Fruit fly (Drosophila melanogaster): ENCODE data around the gene CG10555.
A peak's percentile ranks its signal among the peaks of the same experiment; 100 is the strongest.

The CG10555 gene

dm6 chrX:8408971-8409455 lies 10.3 kb downstream of the CG10555 start, which contains the start of gene Trf2 (continued):
- TF ChIP-seq CG17361 (GFP tag; IDR thresholded peaks at IDR 0.05) (0 out of 3 replicates have a peak, but pooled peaks have one; percentile 15), CG14441 (GFP tag; IDR thresholded peaks at IDR 0.05) (no peak), p53 (GFP tag; optimal IDR thresholded peaks at IDR 0.05) (no peak), CG2129 (GFP tag; IDR thresholded peaks at IDR 0.05; ENCODE audit: partially characterized antibody) (no peak), CG5953 (GFP tag; IDR thresholded peaks at IDR 0.05) (no peak), schlank (tag; optimal IDR thresholded peaks at IDR 0.05) (peak; percentile 3), CG2875 (GFP tag; optimal IDR thresholded peaks at IDR 0.05) (peak; percentile 8), CG42726 (GFP tag; IDR thresholded peaks at IDR 0.05; ENCODE audit: partially characterized antibody) (peak; percentile 31; the same call in 1 of the 2 replicates), pzg (GFP tag; optimal IDR thresholded peaks at IDR 0.05) (peak; percentile 70), CG3163 (GFP tag; optimal IDR thresholded peaks at IDR 0.05) (peak; percentile 3), CG6791 (GFP tag; IDR thresholded peaks at IDR 0.05; ENCODE audit: partially characterized antibody) (no peak), CG3847 (GFP tag; IDR thresholded peaks at IDR 0.05) (no peak), CG1647 (GFP tag; optimal IDR thresholded peaks at IDR 0.05) (no peak), CG4854 (GFP tag; optimal IDR thresholded peaks at IDR 0.05) (no peak), Neu2 (GFP tag; optimal IDR thresholded peaks at IDR 0.05; ENCODE audit: borderline replicate concordance) (no peak), CG43689 (GFP tag; IDR thresholded peaks at IDR 0.05) (no peak), nmo (GFP tag; optimal IDR thresholded peaks at IDR 0.05) (peak; percentile 34), Lim3 (GFP tag; IDR thresholded peaks at IDR 0.05) (no peak), CG4617 (GFP tag; optimal IDR thresholded peaks at IDR 0.05; ENCODE audit: borderline replicate concordance) (peak; percentile 31), luna (GFP tag; optimal IDR thresholded peaks at IDR 0.05) (no peak), hbn (GFP tag; IDR thresholded peaks at IDR 0.05; ENCODE audit: partially characterized antibody) (no peak), CG15696 (tag; optimal IDR thresholded peaks at IDR 0.05) (no peak), Eip74EF (GFP tag; optimal IDR thresholded peaks at IDR 0.05) (no peak), CG17359 (tag; optimal IDR thresholded peaks at IDR 0.05) (no peak), lola (GFP tag; optimal IDR thresholded peaks at IDR 0.05) (no peak), MESR4 (GFP tag; optimal IDR thresholded peaks at IDR 0.05) (peak; percentile 50), jumu (GFP tag; optimal IDR thresholded peaks at IDR 0.05) (no peak), CG17912 (GFP tag; optimal IDR thresholded peaks at IDR 0.05) (no peak), sug (tag; optimal IDR thresholded peaks at IDR 0.05) (no peak), lmd (GFP tag; IDR thresholded peaks at IDR 0.05) (no peak), danr (GFP tag; IDR thresholded peaks at IDR 0.05) (no peak), z (GFP tag; IDR thresholded peaks at IDR 0.05) (no peak), CG16863 (GFP tag; optimal IDR thresholded peaks at IDR 0.05) (no peak), Sox102F (GFP tag; optimal IDR thresholded peaks at IDR 0.05) (no peak), nom (GFP tag; optimal IDR thresholded peaks at IDR 0.05) (peak; percentile 45), CG14710 (tag; optimal IDR thresholded peaks at IDR 0.05) (peak; percentile 29), salm (tag; optimal IDR thresholded peaks at IDR 0.05) (no peak), Ravus (GFP tag; IDR thresholded peaks at IDR 0.05) (no peak), lbe (GFP tag; optimal IDR thresholded peaks at IDR 0.05) (no peak), Asciz (GFP tag; optimal IDR thresholded peaks at IDR 0.05) (no peak), dimm (GFP tag; IDR thresholded peaks at IDR 0.05) (no peak), Trl (optimal IDR thresholded peaks at IDR 0.05) (no peak), Trl (GFP tag; optimal IDR thresholded peaks at IDR 0.05) (peak; percentile 9), Atf6 (GFP tag; IDR thresholded peaks at IDR 0.05) (0 out of 2 replicates have a peak, but pooled peaks have one; percentile 38), Ets97D (GFP tag; optimal IDR thresholded peaks at IDR 0.05) (peak; percentile 31), chm (GFP tag; IDR thresholded peaks at IDR 0.05) (peak; percentile 89), ttk (GFP tag; IDR thresholded peaks at IDR 0.05) (no peak), CG16815 (GFP tag; optimal IDR thresholded peaks at IDR 0.05) (no peak), CG13775 (GFP tag; optimal IDR thresholded peaks at IDR 0.05) (no peak), CG31388 (GFP tag; optimal IDR thresholded peaks at IDR 0.05) (no peak)
